Worm (Caenorhabditis elegans): ENCODE data around the gene lurp-1.

lurp-1 gene

ce11 chrII:10860840-10861239 is 19.9 kb upstream of the lurp-1 start, which contains the start of gene M106.3 (continued):
- no peak for TF ChIP-seq R02D3.7 (tag; optimal IDR thresholded peaks at IDR 0.05)
- TF ChIP-seq cey-2 (tag; optimal IDR thresholded peaks at IDR 0.05; ENCODE audit: borderline replicate concordance, insufficient read depth): no peak
- TF ChIP-seq pqm-1 (tag; optimal IDR thresholded peaks at IDR 0.05): peak; percentile 87
- TF ChIP-seq ceh-62 (tag; optimal IDR thresholded peaks at IDR 0.05): no peak
- TF ChIP-seq fkh-10 (GFP tag; optimal IDR thresholded peaks at IDR 0.05): no peak
- TF ChIP-seq nhr-6 (tag; optimal IDR thresholded peaks at IDR 0.05): no peak
- TF ChIP-seq mxl-3 (GFP tag; optimal IDR thresholded peaks at IDR 0.05): peak; percentile 65
- TF ChIP-seq skn-1 (tag; optimal IDR thresholded peaks at IDR 0.05): no peak

ce11 chrII:10861305-10861704 is 19.4 kb upstream of the lurp-1 start:
- TF ChIP-seq F49E8.2 (tag; optimal IDR thresholded peaks at IDR 0.05; ENCODE audit: borderline replicate concordance) (no peak), mep-1 (tag; optimal IDR thresholded peaks at IDR 0.05) (no peak), nhr-28 (tag; optimal IDR thresholded peaks at IDR 0.05) (no peak), Y48G9A.11 (GFP tag; IDR thresholded peaks at IDR 0.05) (no peak), hmg-1.1 (GFP tag; IDR thresholded peaks at IDR 0.05) (no peak), Y5F2A.4 (GFP tag; optimal IDR thresholded peaks at IDR 0.05) (no peak), unc-62 (GFP tag; optimal IDR thresholded peaks at IDR 0.05 in 1 of 2) (peak in 1 of 2 experiments; percentile 57), unc-62 (tag; optimal IDR thresholded peaks at IDR 0.05) (no peak), nhr-10 (tag; optimal IDR thresholded peaks at IDR 0.05) (no peak), Y75B8A.6 (GFP tag; IDR thresholded peaks at IDR 0.05) (no peak)

ce11 chrII:10861723-10862486 is 18.8 kb upstream of the lurp-1 start:
- TF ChIP-seq lim-7 (GFP tag; IDR thresholded peaks at IDR 0.05) (no peak), lin-13 (GFP tag; optimal IDR thresholded peaks at IDR 0.05) (no peak), sdz-12 (GFP tag; optimal IDR thresholded peaks at IDR 0.05) (no peak), lsy-2 (tag; optimal IDR thresholded peaks at IDR 0.05) (no peak), Y48G9A.11 (GFP tag; IDR thresholded peaks at IDR 0.05) (no peak), nhr-10 (tag; optimal IDR thresholded peaks at IDR 0.05) (no peak), ceh-82 (tag; optimal IDR thresholded peaks at IDR 0.05) (no peak), set-16 (GFP tag; IDR thresholded peaks at IDR 0.05) (0 out of 2 replicates have a peak, but pooled peaks have one; percentile 13), Y105C5A.15 (GFP tag; IDR thresholded peaks at IDR 0.05) (no peak), php-3 (GFP tag; IDR thresholded peaks at IDR 0.05) (no peak), attf-4 (tag; optimal IDR thresholded peaks at IDR 0.05) (no peak), gei-8 (GFP tag; optimal IDR thresholded peaks at IDR 0.05) (no peak), tag-97 (GFP tag; IDR thresholded peaks at IDR 0.05) (no peak), unc-130 (GFP tag; optimal IDR thresholded peaks at IDR 0.05) (no peak), ceh-32 (tag; optimal IDR thresholded peaks at IDR 0.05; ENCODE audit: poor library complexity) (no peak), lin-38 (GFP tag; IDR thresholded peaks at IDR 0.05) (no peak; the same call in 1 of the 2 replicates), lin-29 (GFP tag; IDR thresholded peaks at IDR 0.05) (no peak), spr-3 (GFP tag; optimal IDR thresholded peaks at IDR 0.05) (no peak), rbr-2 (tag; optimal IDR thresholded peaks at IDR 0.05) (no peak), unc-62 (GFP tag; optimal IDR thresholded peaks at IDR 0.05 in 1 of 2) (peak in 1 of 2 experiments; percentile 64), unc-62 (tag; optimal IDR thresholded peaks at IDR 0.05) (no peak), ZK546.5 (tag; optimal IDR thresholded peaks at IDR 0.05) (no peak), nhr-11 (tag; optimal IDR thresholded peaks at IDR 0.05) (no peak), ama-1 (optimal IDR thresholded peaks at IDR 0.05) (no peak), aha-1 (tag) (peak; percentile 72), Y5F2A.4 (GFP tag; optimal IDR thresholded peaks at IDR 0.05) (no peak), daf-19 (GFP tag; conservative IDR thresholded peaks at IDR 0.05) (no peak), aly-2 (tag; optimal IDR thresholded peaks at IDR 0.05) (no peak), F10B5.3 (tag; optimal IDR thresholded peaks at IDR 0.05) (no peak), R02D3.7 (tag; optimal IDR thresholded peaks at IDR 0.05) (no peak), ceh-20 (GFP tag; IDR thresholded peaks at IDR 0.05) (no peak), ces-1 (GFP tag; optimal IDR thresholded peaks at IDR 0.05) (no peak), lin-39 (tag; optimal IDR thresholded peaks at IDR 0.05) (no peak), skn-1 (tag; optimal IDR thresholded peaks at IDR 0.05) (no peak), lin-1 (GFP tag; IDR thresholded peaks at IDR 0.05) (0 out of 2 replicates have a peak, but pooled peaks have one; percentile 51), hif-1 (tag; optimal IDR thresholded peaks at IDR 0.05) (no peak), nhr-28 (tag; optimal IDR thresholded peaks at IDR 0.05) (peak; percentile 79)

Data from whole organism, L4 larva.